Worm (Caenorhabditis elegans) whole organism, young adult: Measurements from ENCODE around the gene F11D11.21.

Experiments
- C17E4.6 ChIP-seq: fragments of 200-800 bp; sonication (Bioruptor generic); IDR thresholded peaks from 2 replicates; pipeline ENCODE4 v1.3.6; 2022; ENCODE audit warnings: missing genetic modification reagents, missing genetic modification characterization, missing compliant biosample characterization
- D2030.7 ChIP-seq: fragments of 200-800 bp; sonication (Bioruptor generic); IDR thresholded peaks from 2 replicates; pipeline ENCODE4 v1.3.6; 2022; ENCODE audit warnings: missing genetic modification reagents, missing genetic modification characterization, missing compliant biosample characterization
- F22D6.2 ChIP-seq: sonication (generic microtip); optimal IDR thresholded peaks from 2 replicates; lab custom pipeline; 2016; ENCODE audit warnings: mild to moderate bottlenecking, missing genetic modification characterization, missing compliant biosample characterization
- K12H6.12 ChIP-seq: fragments of 200-800 bp; sonication (Bioruptor generic); optimal IDR thresholded peaks from 2 replicates; lab custom pipeline; 2018; ENCODE audit warnings: mild to moderate bottlenecking, missing genetic modification characterization, missing compliant biosample characterization
- Y79H2A.3 ChIP-seq: fragments of 200-800 bp; sonication (Bioruptor generic); conservative IDR thresholded peaks from 2 replicates; pipeline ENCODE4 v1.3.6; 2022; ENCODE audit warnings: missing genetic modification reagents, missing genetic modification characterization, missing compliant biosample characterization
- aptf-3 ChIP-seq: fragments of 200-800 bp; sonication (Bioruptor generic); IDR thresholded peaks from 2 replicates; pipeline ENCODE4 v1.3.6; 2022; ENCODE audit warnings: missing genetic modification characterization, missing compliant biosample characterization
- cebp-1 ChIP-seq, 2 experiments: fragments of 200-800 bp in 1 of 2; sonication (Bioruptor generic) in 1 of 2; sonication (generic microtip) in 1 of 2; IDR thresholded peaks in 1 of 2; optimal IDR thresholded peaks in 1 of 2; 2 replicates each; pipeline versions ENCODE4 v1.3.6 to Lab custom; 2017 to 2022; ENCODE audit warnings: missing compliant biosample characterization in 2 of 2, missing genetic modification characterization in 2 of 2, mild to moderate bottlenecking in 1 of 2, missing genetic modification reagents in 1 of 2, moderate library complexity in 1 of 2
- dpl-1 ChIP-seq: fragments of 150-350 bp; optimal IDR thresholded peaks from 2 replicates; lab custom pipeline; 2014; ENCODE audit warnings: missing biosample characterization, missing genetic modification reagents, missing genetic modification characterization
- lsy-27 ChIP-seq: sonication (generic microtip); optimal IDR thresholded peaks from 2 replicates; lab custom pipeline; 2017; ENCODE audit warnings: missing genetic modification characterization, mild to moderate bottlenecking, missing compliant biosample characterization, antibody characterized with exemption, missing genotype, borderline replicate concordance; ENCODE audit not compliant: insufficient read depth
- pha-4 ChIP-seq: fragments of 150-350 bp; sonication (generic microtip); optimal IDR thresholded peaks from 2 replicates; lab custom pipeline; 2014; ENCODE audit warnings: missing biosample characterization, missing genetic modification reagents, missing genetic modification characterization
- sdz-38 ChIP-seq: sonication (generic microtip); optimal IDR thresholded peaks from 2 replicates; lab custom pipeline; 2016; ENCODE audit warnings: missing genotype, missing genetic modification characterization, missing compliant biosample characterization
- snpc-4 ChIP-seq, 5 experiments: fragments of 150-350 bp in 1 of 5; sonication (generic microtip) in 4 of 5; optimal IDR thresholded peaks; 2 replicates each; lab custom pipeline; 2014 to 2018; ENCODE audit warnings: missing genetic modification characterization in 5 of 5, missing biosample characterization in 3 of 5, antibody characterized with exemption in 2 of 5, mild to moderate bottlenecking in 2 of 5, missing compliant biosample characterization in 2 of 5, missing genotype in 2 of 5, moderate library complexity in 2 of 5, missing genetic modification reagents in 1 of 5
- zfh-2 ChIP-seq: fragments of 200-800 bp; sonication (Bioruptor generic); conservative IDR thresholded peaks from 2 replicates; pipeline ENCODE4 v1.3.6; 2022; ENCODE audit warnings: missing genetic modification reagents, missing genetic modification characterization, missing compliant biosample characterization
- ztf-3 ChIP-seq: fragments of 200-800 bp; sonication (Bioruptor generic); optimal IDR thresholded peaks from 2 replicates; lab custom pipeline; 2018; ENCODE audit warnings: mild to moderate bottlenecking, missing genetic modification characterization, missing compliant biosample characterization

DNA sequence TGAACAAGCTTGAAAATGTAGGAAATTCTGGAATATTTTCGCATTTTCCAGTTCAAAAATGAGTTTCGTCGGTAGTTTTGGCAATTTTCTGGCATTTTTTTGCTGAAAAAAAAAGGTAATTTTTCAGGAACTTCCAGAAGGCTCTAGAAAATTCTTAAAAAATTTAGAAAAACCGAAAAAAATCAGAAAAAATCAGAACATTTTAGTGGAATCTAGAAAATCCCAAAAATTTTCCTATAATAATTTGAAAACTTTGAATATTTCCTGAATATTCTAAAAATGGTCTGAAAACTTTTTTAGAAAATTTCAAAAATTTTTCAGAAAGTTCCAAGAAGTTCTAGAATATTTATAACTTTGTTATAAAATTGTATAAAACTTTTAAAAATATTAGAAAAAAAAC lies 36.3 kb upstream of the F11D11.21 start, which contains the start of gene Y17D7B.3:
- TF ChIP-seq F22D6.2 (no peak), Y79H2A.3 (GFP tag; lab: Robert Waterston, UW) (no peak), K12H6.12 (tag; lab: Kevin White, UChicago) (no peak), D2030.7 (GFP tag; lab: Robert Waterston, UW) (no peak), snpc-4 (GFP tag; optimal IDR thresholded peaks at IDR 0.05; lab: Kevin White, UChicago) (no peak), snpc-4 (tag; optimal IDR thresholded peaks at IDR 0.05; lab: Kevin White, UChicago) (no peak), ztf-3 (GFP tag; lab: Kevin White, UChicago) (no peak), cebp-1 (GFP tag; IDR thresholded peaks at IDR 0.05; lab: Robert Waterston, UW) (no peak), cebp-1 (tag; optimal IDR thresholded peaks at IDR 0.05; lab: Kevin White, UChicago) (no peak), lsy-27 (no peak), aptf-3 (GFP tag; lab: Robert Waterston, UW) (no peak), C17E4.6 (GFP tag; lab: Robert Waterston, UW) (no peak), pha-4 (no peak), sdz-38 (no peak), zfh-2 (no peak), dpl-1 (GFP tag; lab: Kevin White, UChicago) (no peak)
